Worm (Caenorhabditis elegans): ENCODE results near the gene ZK1307.4.

ce11 chrII:9682044-9682443 lies 30.4 kb upstream of the ZK1307.4 start:
- no peak for TF ChIP-seq klf-2 (GFP tag; conservative IDR thresholded peaks at IDR 0.05)
- TF ChIP-seq T22C8.4 (GFP tag; IDR thresholded peaks at IDR 0.05) = no peak
- no peak for TF ChIP-seq flt-1 (GFP tag; IDR thresholded peaks at IDR 0.05)
